Fruit fly (Drosophila melanogaster) whole organism, adult: ENCODE results near the gene CG45002.

Experiments used
- CG11617 ChIP-seq: fragments of 200-800 bp; sonication (Bioruptor generic); optimal IDR thresholded peaks from 2 replicates; lab custom pipeline; 2017; ENCODE audit warnings: mild to moderate bottlenecking, missing biosample characterization, missing genetic modification reagents, missing genetic modification characterization
- CG12768 ChIP-seq: fragments of 200-800 bp; sonication (Bioruptor generic); optimal IDR thresholded peaks from 2 replicates; lab custom pipeline; 2017; ENCODE audit warnings: missing biosample characterization, missing genetic modification characterization, mild to moderate bottlenecking, moderate library complexity, missing genetic modification reagents
- CG14711 ChIP-seq: fragments of 200-800 bp; sonication (Bioruptor generic); optimal IDR thresholded peaks from 2 replicates; lab custom pipeline; 2018; ENCODE audit warnings: missing biosample characterization, mild to moderate bottlenecking, missing genetic modification characterization, moderate library complexity
- CG1620 ChIP-seq: fragments of 200-800 bp; sonication (Bioruptor generic); optimal IDR thresholded peaks from 2 replicates; lab custom pipeline; 2016; ENCODE audit warnings: missing biosample characterization, missing genetic modification characterization
- CG33017 ChIP-seq: fragments of 200-800 bp; sonication (Bioruptor generic); optimal IDR thresholded peaks from 2 replicates; lab custom pipeline; 2018; ENCODE audit warnings: missing biosample characterization, mild to moderate bottlenecking, missing genetic modification characterization, moderate library complexity
- CG5204 ChIP-seq: fragments of 200-800 bp; sonication (Bioruptor generic); optimal IDR thresholded peaks from 2 replicates; lab custom pipeline; 2016; ENCODE audit warnings: missing biosample characterization, missing genetic modification characterization
- CG7045 ChIP-seq: fragments of 200-800 bp; sonication (Bioruptor generic); optimal IDR thresholded peaks from 2 replicates; lab custom pipeline; 2017; ENCODE audit warnings: missing biosample characterization, mild to moderate bottlenecking, missing genetic modification characterization
- CG7101 ChIP-seq: fragments of 200-800 bp; sonication (Bioruptor generic); optimal IDR thresholded peaks from 2 replicates; lab custom pipeline; 2018; ENCODE audit warnings: missing biosample characterization, mild to moderate bottlenecking, missing genetic modification characterization, moderate library complexity
- Clk ChIP-seq: fragments of 200-800 bp; sonication (Bioruptor generic); optimal IDR thresholded peaks from 2 replicates; lab custom pipeline; 2017; ENCODE audit warnings: missing biosample characterization, missing genetic modification characterization
- Crg-1 ChIP-seq: fragments of 200-800 bp; sonication (Bioruptor generic); optimal IDR thresholded peaks from 2 replicates; lab custom pipeline; 2016; ENCODE audit warnings: missing biosample characterization, missing genetic modification characterization
- Hr96 ChIP-seq: fragments of 200-800 bp; sonication (Bioruptor generic); optimal IDR thresholded peaks from 2 replicates; lab custom pipeline; 2016; ENCODE audit warnings: missing biosample characterization, missing genetic modification characterization
- Mnt ChIP-seq: fragments of 200-800 bp; sonication (Bioruptor generic); optimal IDR thresholded peaks from 2 replicates; lab custom pipeline; 2016; ENCODE audit warnings: missing biosample characterization, mild to moderate bottlenecking, missing genetic modification characterization
- bab1 ChIP-seq: fragments of 200-800 bp; sonication (Bioruptor generic); optimal IDR thresholded peaks from 3 replicates; lab custom pipeline; 2019; ENCODE audit warnings: missing biosample characterization, mild to moderate bottlenecking, missing genetic modification characterization, moderate library complexity
- cic ChIP-seq: fragments of 200-800 bp; sonication (Bioruptor generic); optimal IDR thresholded peaks from 2 replicates; lab custom pipeline; 2017; ENCODE audit warnings: missing biosample characterization, mild to moderate bottlenecking, missing genetic modification characterization, moderate library complexity
- cnc ChIP-seq, 2 experiments: fragments of >200 bp; optimal IDR thresholded peaks; 2 replicates each; lab custom pipeline; 2017
- kay ChIP-seq: fragments of 200-800 bp; sonication (Bioruptor generic); peaks from one replicate; lab custom pipeline; 2016; ENCODE audit warnings: missing biosample characterization, missing genetic modification characterization, borderline replicate concordance
- ovo ChIP-seq: fragments of 200-800 bp; sonication (Bioruptor generic); optimal IDR thresholded peaks from 2 replicates; lab custom pipeline; 2016; ENCODE audit warnings: missing biosample characterization, missing genetic modification characterization
- pad ChIP-seq: fragments of 200-800 bp; sonication (Bioruptor generic); optimal IDR thresholded peaks from 3 replicates; lab custom pipeline; 2017; ENCODE audit warnings: missing biosample characterization, missing genetic modification characterization, mild to moderate bottlenecking, moderate library complexity, missing genetic modification reagents
- tj ChIP-seq: fragments of 200-800 bp; sonication (Bioruptor generic); optimal IDR thresholded peaks from 3 replicates; lab custom pipeline; 2017; ENCODE audit warnings: missing biosample characterization, mild to moderate bottlenecking, missing genetic modification characterization, moderate library complexity
- toe ChIP-seq: fragments of 200-800 bp; sonication (Bioruptor generic); optimal IDR thresholded peaks from 2 replicates; lab custom pipeline; 2016; ENCODE audit warnings: missing biosample characterization, missing genetic modification characterization

Gene CG45002

dm6 chrX:17066632-17067031 lies at the start of gene CG45002:
CG45002 (minus strand) TSS chrX:17066732.
- TF ChIP-seq CG12768 = no peak
- no peak for TF ChIP-seq cic (GFP tag; lab: Kevin White, UChicago)
- TF ChIP-seq bab1 (GFP tag; lab: Kevin White, UChicago) = no peak
- TF ChIP-seq CG7101 (tag; lab: Kevin White, UChicago) = no peak
- no peak for TF ChIP-seq Hr96
- TF ChIP-seq tj (GFP tag; lab: Kevin White, UChicago) = no peak
- no peak for TF ChIP-seq pad (GFP tag; lab: Kevin White, UChicago)
- TF ChIP-seq ovo (GFP tag; lab: Kevin White, UChicago) = no peak
- no peak for TF ChIP-seq CG5204
- TF ChIP-seq kay (GFP tag; lab: Kevin White, UChicago) = no peak
- TF ChIP-seq cnc (optimal IDR thresholded peaks at IDR 0.05; lab: Kevin White, UChicago) = no peak
- no peak for TF ChIP-seq toe
- TF ChIP-seq CG11617 = no peak
- TF ChIP-seq Mnt (GFP tag; lab: Kevin White, UChicago) = no peak
- TF ChIP-seq Clk (GFP tag; lab: Kevin White, UChicago) = no peak
- no peak for TF ChIP-seq CG14711 (tag; lab: Kevin White, UChicago)
- no peak for TF ChIP-seq Crg-1 (GFP tag; lab: Kevin White, UChicago)
- no peak for TF ChIP-seq CG33017
- no peak for TF ChIP-seq CG1620 (GFP tag; lab: Kevin White, UChicago)
- TF ChIP-seq CG7045 (GFP tag; lab: Kevin White, UChicago) = no peak

- TF ChIP-seq cnc (optimal IDR thresholded peaks at IDR 0.05; lab: Kevin White, UChicago) (no peak), pad (GFP tag; lab: Kevin White, UChicago) (no peak), cic (GFP tag; lab: Kevin White, UChicago) (no peak), CG7101 (tag; lab: Kevin White, UChicago) (peak; percentile 48), bab1 (GFP tag; lab: Kevin White, UChicago) (peak; percentile 50), CG11617 (peak; percentile 62), CG5204 (no peak), CG33017 (peak; percentile 15), Crg-1 (GFP tag; lab: Kevin White, UChicago) (no peak), CG14711 (tag; lab: Kevin White, UChicago) (peak; percentile 39), tj (GFP tag; lab: Kevin White, UChicago) (peak; percentile 21), CG12768 (no peak), Clk (GFP tag; lab: Kevin White, UChicago) (no peak)
These were observed 46.8 kb upstream of the CG45002 start for dm6 chrX:17113324-17113723.

- TF ChIP-seq Clk (GFP tag; lab: Kevin White, UChicago) = no peak
- peak; percentile 7 for TF ChIP-seq kay (GFP tag; lab: Kevin White, UChicago)
These were observed 45.7 kb upstream of the CG45002 start for dm6 chrX:17111958-17112953.

DNA sequence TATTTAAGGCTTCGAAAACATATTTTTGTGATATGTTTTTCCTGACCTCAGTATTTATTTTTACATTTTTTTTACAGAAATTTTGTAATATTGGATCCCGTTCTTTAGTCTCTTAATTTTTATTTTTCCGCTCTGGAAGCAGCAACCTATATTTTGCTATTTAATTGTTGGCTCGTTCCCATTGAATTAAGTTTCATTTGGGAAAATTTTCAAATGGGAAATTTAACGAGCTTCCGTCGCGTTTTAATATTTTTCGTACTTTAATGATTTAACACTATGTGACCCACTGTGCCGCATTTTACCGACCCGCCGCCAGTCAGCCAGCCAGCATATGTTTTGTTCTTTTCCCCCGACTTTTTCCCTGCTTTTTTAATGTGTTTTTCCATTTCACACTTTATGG lies 44.7 kb upstream of the CG45002 start:
- TF ChIP-seq tj (GFP tag; lab: Kevin White, UChicago) (no peak), CG1620 (GFP tag; lab: Kevin White, UChicago) (no peak), kay (GFP tag; lab: Kevin White, UChicago) (no peak), Crg-1 (GFP tag; lab: Kevin White, UChicago) (no peak), CG33017 (no peak), CG7101 (tag; lab: Kevin White, UChicago) (no peak), CG7045 (GFP tag; lab: Kevin White, UChicago) (no peak), cnc (optimal IDR thresholded peaks at IDR 0.05; lab: Kevin White, UChicago) (no peak), ovo (GFP tag; lab: Kevin White, UChicago) (no peak), toe (no peak), CG12768 (no peak), cic (GFP tag; lab: Kevin White, UChicago) (no peak)

DNA sequence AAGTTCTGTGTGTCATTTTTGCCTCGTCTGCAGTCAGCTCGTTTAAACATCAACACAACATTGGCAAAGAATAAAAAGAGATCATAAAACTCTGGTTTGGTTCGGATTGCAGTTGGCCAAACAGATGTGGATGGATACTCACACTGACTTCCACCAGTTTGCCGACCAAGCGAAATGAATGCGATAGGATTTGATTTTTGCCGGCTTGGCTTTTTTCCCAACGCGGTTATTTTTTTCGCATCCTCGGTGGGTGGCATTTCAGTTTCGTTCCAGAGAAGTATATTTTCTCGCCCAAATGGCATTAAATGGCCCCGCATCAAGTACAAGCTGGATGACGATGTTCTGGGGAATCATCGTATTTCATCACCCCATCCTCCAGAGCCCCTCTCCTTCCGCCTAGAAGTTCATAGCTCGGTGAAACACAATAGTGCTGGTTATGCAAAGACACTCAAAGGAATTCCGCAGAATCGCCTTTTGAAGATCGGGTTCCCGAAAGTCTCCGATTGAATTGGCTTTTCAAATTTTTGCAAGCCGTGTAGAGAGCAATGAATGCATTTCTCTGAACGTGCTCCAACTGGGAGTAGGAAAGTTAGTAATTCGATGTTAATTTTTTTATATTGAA lies 44.1 kb upstream of the CG45002 start:
- no peak for TF ChIP-seq cnc (optimal IDR thresholded peaks at IDR 0.05; lab: Kevin White, UChicago)
- peak; percentile 96 for TF ChIP-seq tj (GFP tag; lab: Kevin White, UChicago)

- TF ChIP-seq kay (GFP tag; lab: Kevin White, UChicago) = peak; percentile 63
- peak; percentile 30 for TF ChIP-seq tj (GFP tag; lab: Kevin White, UChicago)
- peak; percentile 9 for TF ChIP-seq CG7101 (tag; lab: Kevin White, UChicago)
- no peak for TF ChIP-seq Clk (GFP tag; lab: Kevin White, UChicago)
- TF ChIP-seq toe = no peak
- no peak for TF ChIP-seq CG7045 (GFP tag; lab: Kevin White, UChicago)
- TF ChIP-seq CG5204 = no peak
These were observed 43.1 kb upstream of the CG45002 start for dm6 chrX:17109673-17110072.
